Comparison of ENCODE assay signal across 2 fruit fly cellular contexts in genomic region chr3L:13488129-13488876, dm6.
TF ChIP-seq lines count a peak whose summit lies in the region.

No protein-coding gene starts in this region.

TF ChIP-seq in whole organism, embryonic, 481 proteins besides CTCF, POLR2A, EP300 and RAD21 (continued from another document and continues in another):
- TF ChIP-seq Atf-2 (GFP tag; optimal IDR thresholded peaks at IDR 0.05; lab: Kevin White, UChicago) (no peak), chm (GFP tag; IDR thresholded peaks at IDR 0.05; lab: Robert Waterston, UW) (0 out of 2 replicates have a peak, but pooled peaks have one; percentile 17), Hand (GFP tag; optimal IDR thresholded peaks at IDR 0.05; lab: Kevin White, UChicago) (no peak), lola (GFP tag; optimal IDR thresholded peaks at IDR 0.05; lab: Kevin White, UChicago) (no peak), CG16779 (GFP tag; IDR thresholded peaks at IDR 0.05; lab: Robert Waterston, UW) (peak; percentile 33; the same call in 1 of the 2 replicates), CG14860 (GFP tag; IDR thresholded peaks at IDR 0.05; lab: Robert Waterston, UW; ENCODE audit: partially characterized antibody) (no peak), Meics (GFP tag; optimal IDR thresholded peaks at IDR 0.05; lab: Kevin White, UChicago) (no peak), CG10274 (GFP tag; optimal IDR thresholded peaks at IDR 0.05; lab: Kevin White, UChicago) (no peak), kay (GFP tag; optimal IDR thresholded peaks at IDR 0.05; lab: Kevin White, UChicago) (peak; percentile 14), CG11398 (GFP tag; optimal IDR thresholded peaks at IDR 0.05; lab: Kevin White, UChicago) (no peak), Gsc (GFP tag; IDR thresholded peaks at IDR 0.05; lab: Robert Waterston, UW) (no peak), CG7556 (GFP tag; optimal IDR thresholded peaks at IDR 0.05; lab: Kevin White, UChicago) (no peak), sima (GFP tag; optimal IDR thresholded peaks at IDR 0.05; lab: Kevin White, UChicago) (no peak), gem (tag; optimal IDR thresholded peaks at IDR 0.05; lab: Kevin White, UChicago) (peak; percentile 9), tap (tag; optimal IDR thresholded peaks at IDR 0.05; lab: Kevin White, UChicago) (peak; percentile 18), sens (GFP tag; lab: Kevin White, UChicago) (peak; percentile 36), CG12769 (tag; optimal IDR thresholded peaks at IDR 0.05; lab: Kevin White, UChicago) (peak; percentile 86), schlank (tag; optimal IDR thresholded peaks at IDR 0.05; lab: Kevin White, UChicago) (no peak), z (GFP tag; IDR thresholded peaks at IDR 0.05; lab: Robert Waterston, UW) (no peak), al (GFP tag; IDR thresholded peaks at IDR 0.05; lab: Robert Waterston, UW) (no peak), Hey (tag; optimal IDR thresholded peaks at IDR 0.05; lab: Kevin White, UChicago) (no peak), dmrt99B (tag; optimal IDR thresholded peaks at IDR 0.05; lab: Kevin White, UChicago) (peak; percentile 15), CG7271 (tag; optimal IDR thresholded peaks at IDR 0.05; lab: Kevin White, UChicago) (no peak), CG6175 (GFP tag; IDR thresholded peaks at IDR 0.05; lab: Robert Waterston, UW) (peak; percentile 50; the same call in 1 of the 3 replicates), Side (GFP tag; optimal IDR thresholded peaks at IDR 0.05; lab: Kevin White, UChicago) (no peak), bbx (GFP tag; IDR thresholded peaks at IDR 0.05; lab: Robert Waterston, UW; ENCODE audit: partially characterized antibody) (no peak), vvl (GFP tag; IDR thresholded peaks at IDR 0.05; lab: Robert Waterston, UW) (0 out of 2 replicates have a peak, but pooled peaks have one; percentile 36), stc (GFP tag; IDR thresholded peaks at IDR 0.05; lab: Robert Waterston, UW) (0 out of 2 replicates have a peak, but pooled peaks have one; percentile 13), CG14710 (tag; optimal IDR thresholded peaks at IDR 0.05; lab: Kevin White, UChicago) (no peak), CG17829 (tag; optimal IDR thresholded peaks at IDR 0.05; lab: Kevin White, UChicago) (no peak), YL-1 (GFP tag; optimal IDR thresholded peaks at IDR 0.05; lab: Kevin White, UChicago) (no peak), Bgb (GFP tag; IDR thresholded peaks at IDR 0.05; lab: Robert Waterston, UW; ENCODE audit: partially characterized antibody) (no peak), CG2199 (GFP tag; IDR thresholded peaks at IDR 0.05; lab: Robert Waterston, UW) (peak; percentile 80; the same call in 1 of the 3 replicates), sc (optimal IDR thresholded peaks at IDR 0.05; lab: Kevin White, UChicago) (no peak), sc (GFP tag; optimal IDR thresholded peaks at IDR 0.05; lab: Kevin White, UChicago) (no peak), zen (tag; optimal IDR thresholded peaks at IDR 0.05; lab: Kevin White, UChicago) (no peak), Med (GFP tag; lab: Kevin White, UChicago) (peak; percentile 64), CG17359 (tag; optimal IDR thresholded peaks at IDR 0.05; lab: Kevin White, UChicago) (peak; percentile 12), CG17328 (GFP tag; IDR thresholded peaks at IDR 0.05; lab: Robert Waterston, UW) (no peak), H2.0 (GFP tag; IDR thresholded peaks at IDR 0.05; lab: Robert Waterston, UW) (0 out of 2 replicates have a peak, but pooled peaks have one; percentile 3), Xbp1 (GFP tag; optimal IDR thresholded peaks at IDR 0.05; lab: Kevin White, UChicago) (peak; percentile 2), dan (GFP tag; IDR thresholded peaks at IDR 0.05; lab: Robert Waterston, UW) (no peak), HmgD (GFP tag; optimal IDR thresholded peaks at IDR 0.05; lab: Kevin White, UChicago) (no peak), CG13424 (tag; optimal IDR thresholded peaks at IDR 0.05; lab: Kevin White, UChicago) (no peak), CG42726 (GFP tag; IDR thresholded peaks at IDR 0.05; lab: Robert Waterston, UW; ENCODE audit: partially characterized antibody) (no peak), Hmr (GFP tag; optimal IDR thresholded peaks at IDR 0.05; lab: Kevin White, UChicago) (no peak), E2f1 (GFP tag; IDR thresholded peaks at IDR 0.05; lab: Robert Waterston, UW) (no peak), zen2 (GFP tag; IDR thresholded peaks at IDR 0.05; lab: Robert Waterston, UW; ENCODE audit: partially characterized antibody) (no peak), zf30C (GFP tag; optimal IDR thresholded peaks at IDR 0.05; lab: Kevin White, UChicago) (no peak), Ravus (GFP tag; IDR thresholded peaks at IDR 0.05; lab: Robert Waterston, UW) (no peak), Hr3 (GFP tag; optimal IDR thresholded peaks at IDR 0.05; lab: Kevin White, UChicago) (no peak), cato (GFP tag; optimal IDR thresholded peaks at IDR 0.05; lab: Kevin White, UChicago; ENCODE audit: borderline replicate concordance) (no peak), Eip74EF (GFP tag; optimal IDR thresholded peaks at IDR 0.05; lab: Kevin White, UChicago) (no peak), h (optimal IDR thresholded peaks at IDR 0.05; lab: Kevin White, UChicago) (no peak), Dbx (GFP tag; IDR thresholded peaks at IDR 0.05; lab: Robert Waterston, UW) (0 out of 3 replicates have a peak, but pooled peaks have one; percentile 16), grn (GFP tag; optimal IDR thresholded peaks at IDR 0.05; lab: Kevin White, UChicago) (no peak), ssp (GFP tag; IDR thresholded peaks at IDR 0.05; lab: Robert Waterston, UW) (no peak), Hr51 (GFP tag; optimal IDR thresholded peaks at IDR 0.05; lab: Kevin White, UChicago) (no peak), CG14441 (GFP tag; IDR thresholded peaks at IDR 0.05; lab: Robert Waterston, UW) (peak; percentile 29; the same call in 1 of the 2 replicates), CG18599 (GFP tag; optimal IDR thresholded peaks at IDR 0.05; lab: Kevin White, UChicago) (no peak), CrebB (tag; optimal IDR thresholded peaks at IDR 0.05; lab: Kevin White, UChicago) (no peak), CG8089 (GFP tag; optimal IDR thresholded peaks at IDR 0.05; lab: Kevin White, UChicago) (no peak), Six4 (GFP tag; optimal IDR thresholded peaks at IDR 0.05; lab: Kevin White, UChicago) (no peak), CG13123 (GFP tag; optimal IDR thresholded peaks at IDR 0.05; lab: Kevin White, UChicago) (no peak), Antp (GFP tag; optimal IDR thresholded peaks at IDR 0.05; lab: Kevin White, UChicago) (peak; percentile 4), CG9215 (GFP tag; IDR thresholded peaks at IDR 0.05; lab: Robert Waterston, UW) (0 out of 2 replicates have a peak, but pooled peaks have one; percentile 10)

TF ChIP-seq in whole organism, prepupa, 60 proteins besides CTCF, POLR2A, EP300 and RAD21 (continued from another document):
- TF ChIP-seq svp (GFP tag; lab: Kevin White, UChicago) (peak; percentile 93), acj6 (GFP tag; optimal IDR thresholded peaks at IDR 0.05; lab: Kevin White, UChicago) (peak; percentile 34), topi (GFP tag; optimal IDR thresholded peaks at IDR 0.05; lab: Kevin White, UChicago) (peak; percentile 58), fd59A (GFP tag; optimal IDR thresholded peaks at IDR 0.05; lab: Kevin White, UChicago) (no peak), CG10631 (GFP tag; optimal IDR thresholded peaks at IDR 0.05; lab: Kevin White, UChicago) (peak; percentile 25), Met (GFP tag; optimal IDR thresholded peaks at IDR 0.05; lab: Kevin White, UChicago) (peak; percentile 40), Hr4 (GFP tag; optimal IDR thresholded peaks at IDR 0.05; lab: Kevin White, UChicago) (peak; percentile 46), Eip75B (GFP tag; optimal IDR thresholded peaks at IDR 0.05; lab: Kevin White, UChicago) (peak; percentile 60), Lpt (GFP tag; optimal IDR thresholded peaks at IDR 0.05; lab: Kevin White, UChicago) (no peak), achi (GFP tag; optimal IDR thresholded peaks at IDR 0.05; lab: Kevin White, UChicago) (peak; percentile 37), Eip78C (GFP tag; lab: Kevin White, UChicago) (peak; percentile 85), dsx (GFP tag; optimal IDR thresholded peaks at IDR 0.05; lab: Kevin White, UChicago; ENCODE audit: poor library complexity, severe bottlenecking) (no peak), Hr39 (GFP tag; optimal IDR thresholded peaks at IDR 0.05; lab: Kevin White, UChicago) (peak; percentile 62), CG32006 (GFP tag; optimal IDR thresholded peaks at IDR 0.05; lab: Kevin White, UChicago) (peak; percentile 47), CG11902 (GFP tag; optimal IDR thresholded peaks at IDR 0.05; lab: Kevin White, UChicago) (no peak), Blimp-1 (GFP tag; optimal IDR thresholded peaks at IDR 0.05; lab: Kevin White, UChicago) (no peak), CG16779 (tag; optimal IDR thresholded peaks at IDR 0.05; lab: Kevin White, UChicago) (no peak), Ets96B (tag; optimal IDR thresholded peaks at IDR 0.05; lab: Kevin White, UChicago) (no peak), cyc (GFP tag; optimal IDR thresholded peaks at IDR 0.05; lab: Kevin White, UChicago) (peak; percentile 58), net (GFP tag; optimal IDR thresholded peaks at IDR 0.05; lab: Kevin White, UChicago) (peak; percentile 50), Sox15 (GFP tag; optimal IDR thresholded peaks at IDR 0.05; lab: Kevin White, UChicago) (no peak), lz (GFP tag; optimal IDR thresholded peaks at IDR 0.05; lab: Kevin White, UChicago) (peak; percentile 50), CG6163 (GFP tag; IDR thresholded peaks at IDR 0.05; lab: Robert Waterston, UW) (peak; percentile 63; the same call in 2 of the 3 replicates), CG6808 (GFP tag; optimal IDR thresholded peaks at IDR 0.05; lab: Kevin White, UChicago) (peak; percentile 13), CG9139 (GFP tag; optimal IDR thresholded peaks at IDR 0.05; lab: Kevin White, UChicago) (no peak), dac (GFP tag; optimal IDR thresholded peaks at IDR 0.05; lab: Kevin White, UChicago) (no peak), vri (GFP tag; optimal IDR thresholded peaks at IDR 0.05; lab: Kevin White, UChicago) (no peak), spab (GFP tag; optimal IDR thresholded peaks at IDR 0.05; lab: Kevin White, UChicago) (peak; percentile 38), CG11294 (GFP tag; IDR thresholded peaks at IDR 0.05; lab: Robert Waterston, UW) (no peak), CG8119 (GFP tag; IDR thresholded peaks at IDR 0.05; lab: Robert Waterston, UW) (no peak), Ets21C (GFP tag; optimal IDR thresholded peaks at IDR 0.05; lab: Kevin White, UChicago) (peak; percentile 19), CG8632 (GFP tag; optimal IDR thresholded peaks at IDR 0.05; lab: Kevin White, UChicago) (peak; percentile 26), Smox (GFP tag; optimal IDR thresholded peaks at IDR 0.05; lab: Kevin White, UChicago) (peak; percentile 57), CG4318 (GFP tag; optimal IDR thresholded peaks at IDR 0.05; lab: Kevin White, UChicago) (peak; percentile 28), Gug (GFP tag; IDR thresholded peaks at IDR 0.05; lab: Robert Waterston, UW) (peak; percentile 30; the same call in 1 of the 2 replicates), fd85E (GFP tag; optimal IDR thresholded peaks at IDR 0.05; lab: Kevin White, UChicago) (no peak)
